Worm (Caenorhabditis elegans): ENCODE data around the gene cnt-2.

cnt-2 gene

ce11 chrIII:10706972-10707438, 52.2 kb downstream of the cnt-2 start, which contains the start of the genes Y39A1A.21 and Y39A1A.22:
Y39A1A.21 (minus strand) TSS chrIII:10707022.
Y39A1A.22 (minus strand) TSS chrIII:10707028.
- TF ChIP-seq F13C5.2 (tag; optimal IDR thresholded peaks at IDR 0.05) (peak; percentile 79), flt-1 (GFP tag; IDR thresholded peaks at IDR 0.05) (no peak), hmg-4 (GFP tag; optimal IDR thresholded peaks at IDR 0.05) (no peak), ceh-13 (GFP tag; optimal IDR thresholded peaks at IDR 0.05) (no peak), ets-7 (tag; optimal IDR thresholded peaks at IDR 0.05) (peak; percentile 59), pes-1 (GFP tag; IDR thresholded peaks at IDR 0.05) (peak; percentile 58; the same call in 1 of the 2 replicates), B0310.2 (tag; optimal IDR thresholded peaks at IDR 0.05) (no peak), sea-1 (GFP tag; conservative IDR thresholded peaks at IDR 0.05) (peak; percentile 50; the same call in 1 of the 2 replicates), scrt-1 (GFP tag; IDR thresholded peaks at IDR 0.05) (0 out of 2 replicates have a peak, but pooled peaks have one; percentile 69), aly-1 (tag; optimal IDR thresholded peaks at IDR 0.05) (no peak), hnd-1 (tag; optimal IDR thresholded peaks at IDR 0.05) (no peak), ceh-36 (tag; optimal IDR thresholded peaks at IDR 0.05) (peak; percentile 53), tbx-37 (GFP tag; conservative IDR thresholded peaks at IDR 0.05) (0 out of 2 replicates have a peak, but pooled peaks have one; percentile 23), tbx-11 (GFP tag; IDR thresholded peaks at IDR 0.05) (no peak), tra-4 (tag; optimal IDR thresholded peaks at IDR 0.05) (no peak), ama-1 (optimal IDR thresholded peaks at IDR 0.05) (no peak)

DNA sequence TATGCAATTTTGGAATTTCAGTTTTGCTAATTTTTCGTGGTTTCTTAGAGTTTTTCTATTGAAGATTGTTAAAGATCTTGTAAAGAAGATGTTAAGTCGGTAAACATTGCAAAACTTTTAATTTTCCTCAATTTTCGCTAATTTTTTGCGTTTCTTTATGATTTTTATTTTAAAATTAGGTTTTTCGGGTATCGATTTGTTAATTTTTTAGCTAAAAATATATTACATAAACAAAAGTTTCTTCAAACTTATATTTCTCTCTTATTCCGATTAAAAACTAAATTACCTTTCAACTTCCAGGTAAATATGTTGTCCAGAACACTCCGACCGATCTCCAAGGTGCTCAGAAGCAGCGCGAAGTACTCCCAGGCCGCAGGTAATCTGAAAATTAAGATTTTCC, 52.6 kb downstream of the cnt-2 start, which contains the start of gene mrpl-12:
Gene mrpl-12 (plus strand): TSS at position 301 of the 400 bp plus-strand sequence.
- TF ChIP-seq hmbx-1 (tag; optimal IDR thresholded peaks at IDR 0.05) (no peak), flt-1 (GFP tag; IDR thresholded peaks at IDR 0.05) (no peak), hnd-1 (tag; optimal IDR thresholded peaks at IDR 0.05) (no peak), ama-1 (optimal IDR thresholded peaks at IDR 0.05) (no peak), tbx-11 (GFP tag; IDR thresholded peaks at IDR 0.05) (no peak), hmg-4 (GFP tag; optimal IDR thresholded peaks at IDR 0.05) (no peak), pes-1 (GFP tag; IDR thresholded peaks at IDR 0.05) (no peak), sea-1 (GFP tag; conservative IDR thresholded peaks at IDR 0.05) (no peak), F13C5.2 (tag; optimal IDR thresholded peaks at IDR 0.05) (no peak), ceh-36 (tag; optimal IDR thresholded peaks at IDR 0.05) (no peak), ets-7 (tag; optimal IDR thresholded peaks at IDR 0.05) (no peak), tra-4 (tag; optimal IDR thresholded peaks at IDR 0.05) (no peak), tbx-37 (GFP tag; conservative IDR thresholded peaks at IDR 0.05) (no peak)

DNA sequence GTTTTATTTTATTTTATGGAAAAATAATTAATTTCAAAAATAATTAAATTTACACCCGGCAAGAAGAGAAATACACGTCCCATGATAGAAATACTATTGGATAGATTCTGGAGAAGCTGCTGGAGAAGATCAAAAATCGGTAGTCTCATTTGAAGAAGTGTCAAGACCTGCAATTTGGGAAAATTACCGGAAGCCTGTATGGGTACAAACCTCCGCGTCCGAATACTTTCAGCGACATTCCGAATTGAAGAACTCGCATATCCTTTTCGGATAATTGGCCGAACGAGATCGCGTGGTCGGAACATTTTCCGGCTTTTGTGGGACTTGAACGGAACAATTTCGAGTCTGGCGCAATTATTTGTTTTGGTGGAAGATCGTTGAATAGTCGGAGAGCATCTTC, 53.7 kb downstream of the cnt-2 start:
- TF ChIP-seq scrt-1 (GFP tag; IDR thresholded peaks at IDR 0.05), result no peak
- TF ChIP-seq ama-1 (optimal IDR thresholded peaks at IDR 0.05), result no peak
- no peak for TF ChIP-seq F13C5.2 (tag; optimal IDR thresholded peaks at IDR 0.05)
- TF ChIP-seq ets-7 (tag; optimal IDR thresholded peaks at IDR 0.05), result no peak
- no peak for TF ChIP-seq tbx-37 (GFP tag; conservative IDR thresholded peaks at IDR 0.05)
- TF ChIP-seq ceh-36 (tag; optimal IDR thresholded peaks at IDR 0.05), result no peak
- TF ChIP-seq sea-1 (GFP tag; conservative IDR thresholded peaks at IDR 0.05), result no peak
- TF ChIP-seq ceh-13 (GFP tag; optimal IDR thresholded peaks at IDR 0.05), result no peak
- TF ChIP-seq pes-1 (GFP tag; IDR thresholded peaks at IDR 0.05), result no peak
- no peak for TF ChIP-seq B0310.2 (tag; optimal IDR thresholded peaks at IDR 0.05)
- no peak for TF ChIP-seq tra-4 (tag; optimal IDR thresholded peaks at IDR 0.05)

ce11 chrIII:10709676-10710075, 54.9 kb downstream of the cnt-2 start:
- TF ChIP-seq tbx-11 (GFP tag; IDR thresholded peaks at IDR 0.05) (no peak), hnd-1 (tag; optimal IDR thresholded peaks at IDR 0.05) (no peak), tra-4 (tag; optimal IDR thresholded peaks at IDR 0.05) (no peak), sea-1 (GFP tag; conservative IDR thresholded peaks at IDR 0.05) (no peak), B0310.2 (tag; optimal IDR thresholded peaks at IDR 0.05) (no peak), ceh-36 (tag; optimal IDR thresholded peaks at IDR 0.05) (no peak)

- TF ChIP-seq tra-4 (tag; optimal IDR thresholded peaks at IDR 0.05), result no peak
- TF ChIP-seq ama-1 (optimal IDR thresholded peaks at IDR 0.05), result peak; percentile 85
These were observed 56.4 kb downstream of the cnt-2 start, which contains the start of gene W09D10.5 for ce11 chrIII:10711192-10711673. W09D10.5 (minus strand) TSS chrIII:10711536.

ce11 chrIII:10714541-10714940, 59.7 kb downstream of the cnt-2 start:
- TF ChIP-seq ama-1 (optimal IDR thresholded peaks at IDR 0.05), result no peak
- no peak for TF ChIP-seq tbx-37 (GFP tag; conservative IDR thresholded peaks at IDR 0.05)
- no peak for TF ChIP-seq ceh-13 (GFP tag; optimal IDR thresholded peaks at IDR 0.05)
- TF ChIP-seq hmg-4 (GFP tag; optimal IDR thresholded peaks at IDR 0.05), result no peak
- TF ChIP-seq aly-1 (tag; optimal IDR thresholded peaks at IDR 0.05), result no peak

ce11 chrIII:10716091-10716490, 61.3 kb downstream of the cnt-2 start, which contains the start of gene W09D10.4:
W09D10.4 (minus strand) TSS chrIII:10716191.
- no peak for TF ChIP-seq F13C5.2 (tag; optimal IDR thresholded peaks at IDR 0.05)
- no peak for TF ChIP-seq tbx-11 (GFP tag; IDR thresholded peaks at IDR 0.05)
- TF ChIP-seq hmbx-1 (tag; optimal IDR thresholded peaks at IDR 0.05), result no peak
- no peak for TF ChIP-seq ama-1 (optimal IDR thresholded peaks at IDR 0.05)
- no peak for TF ChIP-seq ceh-36 (tag; optimal IDR thresholded peaks at IDR 0.05)
- no peak for TF ChIP-seq B0310.2 (tag; optimal IDR thresholded peaks at IDR 0.05)
- no peak for TF ChIP-seq scrt-1 (GFP tag; IDR thresholded peaks at IDR 0.05)
- TF ChIP-seq hnd-1 (tag; optimal IDR thresholded peaks at IDR 0.05), result no peak
- TF ChIP-seq aly-1 (tag; optimal IDR thresholded peaks at IDR 0.05), result no peak
- TF ChIP-seq ceh-13 (GFP tag; optimal IDR thresholded peaks at IDR 0.05), result no peak
- TF ChIP-seq pes-1 (GFP tag; IDR thresholded peaks at IDR 0.05), result no peak

DNA sequence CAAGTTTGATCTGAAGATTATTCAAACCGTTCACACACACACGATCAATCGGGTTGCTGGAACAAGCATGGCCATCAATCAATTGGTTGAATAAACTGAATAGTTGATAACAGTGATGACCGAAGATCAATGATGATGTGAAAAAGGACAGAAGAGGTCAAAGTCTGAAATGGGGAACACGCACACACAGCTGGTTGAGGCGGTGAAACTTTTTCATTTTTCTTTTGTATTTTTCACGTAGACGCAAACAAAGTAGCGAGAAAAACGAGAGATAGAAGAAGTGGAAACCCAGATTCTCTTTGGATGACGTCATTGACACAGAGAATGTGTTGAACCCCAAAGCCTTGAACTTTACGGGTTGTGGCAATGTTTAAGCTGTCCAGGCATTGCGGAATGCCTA, 62.7 kb downstream of the cnt-2 start:
- no peak for TF ChIP-seq B0310.2 (tag; optimal IDR thresholded peaks at IDR 0.05)
- no peak for TF ChIP-seq ceh-13 (GFP tag; optimal IDR thresholded peaks at IDR 0.05)
- TF ChIP-seq F13C5.2 (tag; optimal IDR thresholded peaks at IDR 0.05), result no peak
- TF ChIP-seq tbx-11 (GFP tag; IDR thresholded peaks at IDR 0.05), result no peak
- no peak for TF ChIP-seq pes-1 (GFP tag; IDR thresholded peaks at IDR 0.05)
- TF ChIP-seq ets-7 (tag; optimal IDR thresholded peaks at IDR 0.05), result no peak
